Worm (Caenorhabditis elegans) whole organism, L1 larva: Measurements from ENCODE around the gene nhr-46.
A peak's percentile ranks its signal among the peaks of the same experiment; 100 is the strongest.

ENCODE experiments used
- C34B4.2 ChIP-seq: sonication (generic microtip); optimal IDR thresholded peaks from 2 replicates; lab custom pipeline; 2017; ENCODE audit warnings: mild to moderate bottlenecking, missing genetic modification characterization, missing compliant biosample characterization
- F16B12.6 ChIP-seq: fragments of 150-350 bp; optimal IDR thresholded peaks from 2 replicates; lab custom pipeline; 2014; ENCODE audit warnings: missing biosample characterization, missing genetic modification characterization
- aha-1 ChIP-seq: fragments of 150-350 bp; optimal IDR thresholded peaks from 2 replicates; lab custom pipeline; 2014; ENCODE audit warnings: missing biosample characterization, missing genetic modification characterization
- alr-1 ChIP-seq: fragments of 200-800 bp; sonication (Bioruptor generic); optimal IDR thresholded peaks from 2 replicates; lab custom pipeline; 2018; ENCODE audit warnings: borderline replicate concordance, mild to moderate bottlenecking, missing genetic modification characterization, missing compliant biosample characterization
- aly-2 ChIP-seq: fragments of 150-350 bp; optimal IDR thresholded peaks from 2 replicates; lab custom pipeline; 2014; ENCODE audit warnings: missing biosample characterization, missing genetic modification characterization
- blmp-1 ChIP-seq: fragments of 150-350 bp; optimal IDR thresholded peaks from 2 replicates; lab custom pipeline; 2014; ENCODE audit warnings: missing biosample characterization, missing genetic modification characterization
- ceh-8 ChIP-seq: fragments of 200-800 bp; sonication (Bioruptor generic); optimal IDR thresholded peaks from 2 replicates; lab custom pipeline; 2018; ENCODE audit warnings: mild to moderate bottlenecking, missing genetic modification characterization, moderate library complexity, missing compliant biosample characterization
- ceh-82 ChIP-seq, 3 experiments: fragments of 150-350 bp in 1 of 3; sonication (generic microtip) in 2 of 3; optimal IDR thresholded peaks; 2 replicates each; lab custom pipeline; 2014 to 2017; ENCODE audit warnings: missing biosample characterization in 3 of 3, missing genetic modification characterization in 3 of 3
- ceh-88 ChIP-seq: fragments of 200-800 bp; sonication (Bioruptor generic); IDR thresholded peaks from 2 replicates; pipeline ENCODE4 v1.3.6; 2022; ENCODE audit warnings: missing genetic modification characterization, missing compliant biosample characterization
- ceh-90 ChIP-seq: sonication (generic microtip); optimal IDR thresholded peaks from 2 replicates; lab custom pipeline; 2016; ENCODE audit warnings: missing genetic modification characterization, missing compliant biosample characterization
- ces-1 ChIP-seq: fragments of 150-350 bp; optimal IDR thresholded peaks from 2 replicates; lab custom pipeline; 2014; ENCODE audit warnings: missing biosample characterization, missing genetic modification reagents, missing genetic modification characterization
- dsc-1 ChIP-seq: sonication (generic microtip); optimal IDR thresholded peaks from 2 replicates; lab custom pipeline; 2016; ENCODE audit warnings: mild to moderate bottlenecking, missing genetic modification characterization, missing compliant biosample characterization
- efl-1 ChIP-seq, 4 experiments: fragments of 150-350 bp; optimal IDR thresholded peaks in 3 of 4; peaks in 1 of 4; 1 replicate in 1 of 4; 2 replicates in 3 of 4; lab custom pipeline; 2014; ENCODE audit warnings: missing biosample characterization in 2 of 4, missing genetic modification characterization in 2 of 4, missing genetic modification reagents in 2 of 4
- efl-3 ChIP-seq: fragments of 200-800 bp; sonication (Bioruptor generic); optimal IDR thresholded peaks from 2 replicates; lab custom pipeline; 2018; ENCODE audit warnings: mild to moderate bottlenecking, missing genetic modification characterization, missing compliant biosample characterization
- egl-13 ChIP-seq: sonication (generic microtip); optimal IDR thresholded peaks from 2 replicates; lab custom pipeline; 2016; ENCODE audit warnings: missing genotype, missing genetic modification reagents, missing genetic modification characterization, missing compliant biosample characterization
- egl-27 ChIP-seq, 2 experiments: fragments of 150-350 bp in 1 of 2; sonication (generic microtip); optimal IDR thresholded peaks; 3 replicates each; lab custom pipeline; 2017 to 2018; ENCODE audit warnings: missing biosample characterization in 2 of 2, missing genetic modification characterization in 2 of 2, missing genetic modification reagents in 2 of 2
- elt-2 ChIP-seq: sonication (generic microtip); optimal IDR thresholded peaks from 2 replicates; lab custom pipeline; 2016; ENCODE audit warnings: missing genetic modification characterization, mild to moderate bottlenecking, inconsistent platforms, missing compliant biosample characterization, missing genetic modification reagents
- elt-3 ChIP-seq, 6 experiments: fragments of 150-350 bp in 1 of 6; sonication (generic microtip); optimal IDR thresholded peaks; 2 replicates each; lab custom pipeline; 2017 to 2018; ENCODE audit warnings: missing biosample characterization in 6 of 6, missing genetic modification characterization in 6 of 6, inconsistent platforms in 1 of 6
- ets-5 ChIP-seq: fragments of 200-800 bp; sonication (Bioruptor generic); IDR thresholded peaks from 2 replicates; pipeline ENCODE4 v1.3.6; 2022; ENCODE audit warnings: missing genetic modification characterization, missing compliant biosample characterization
- hlh-4 ChIP-seq: sonication (generic microtip); optimal IDR thresholded peaks from 2 replicates; lab custom pipeline; 2016; ENCODE audit warnings: mild to moderate bottlenecking, missing genetic modification characterization, missing compliant biosample characterization
- irx-1 ChIP-seq: sonication (generic microtip); optimal IDR thresholded peaks from 2 replicates; lab custom pipeline; 2016; ENCODE audit warnings: missing genetic modification characterization, missing compliant biosample characterization
- isw-1 ChIP-seq: fragments of 200-800 bp; sonication (Bioruptor generic); IDR thresholded peaks from 2 replicates; pipeline ENCODE4 v1.3.6; 2022; ENCODE audit warnings: missing genetic modification characterization, missing compliant biosample characterization
- jun-1 ChIP-seq: fragments of 150-350 bp; optimal IDR thresholded peaks from 2 replicates; lab custom pipeline; 2014; ENCODE audit warnings: missing biosample characterization, missing genetic modification reagents, missing genetic modification characterization
- lin-14 ChIP-seq: fragments of 200-800 bp; sonication (Bioruptor generic); optimal IDR thresholded peaks from 2 replicates; lab custom pipeline; 2018; ENCODE audit warnings: mild to moderate bottlenecking, missing genetic modification characterization, moderate library complexity, missing compliant biosample characterization
- lin-39 ChIP-seq: fragments of 150-350 bp; optimal IDR thresholded peaks from 2 replicates; lab custom pipeline; 2014; ENCODE audit warnings: missing biosample characterization, missing genetic modification reagents, missing genetic modification characterization
- lir-3 ChIP-seq: sonication (generic microtip); optimal IDR thresholded peaks from 2 replicates; lab custom pipeline; 2016; ENCODE audit warnings: mild to moderate bottlenecking, missing genetic modification characterization, moderate library complexity, missing compliant biosample characterization; ENCODE audit not compliant: poor library complexity
- mep-1 ChIP-seq: fragments of 150-350 bp; optimal IDR thresholded peaks from 2 replicates; lab custom pipeline; 2014; ENCODE audit warnings: missing biosample characterization, missing genetic modification characterization
- nhr-11 ChIP-seq: fragments of 150-350 bp; optimal IDR thresholded peaks from 2 replicates; lab custom pipeline; 2014; ENCODE audit warnings: missing biosample characterization, missing genetic modification characterization
- nhr-12 ChIP-seq: sonication (generic microtip); optimal IDR thresholded peaks from 2 replicates; lab custom pipeline; 2017; ENCODE audit warnings: missing biosample characterization, missing genetic modification characterization
- nhr-47 ChIP-seq: sonication (generic microtip); optimal IDR thresholded peaks from 2 replicates; lab custom pipeline; 2016; ENCODE audit warnings: mild to moderate bottlenecking, missing genetic modification characterization, moderate library complexity, missing compliant biosample characterization
- nhr-76 ChIP-seq: sonication (generic microtip); optimal IDR thresholded peaks from 2 replicates; lab custom pipeline; 2017; ENCODE audit warnings: missing biosample characterization, missing genetic modification characterization
- nhr-77 ChIP-seq: fragments of 150-350 bp; optimal IDR thresholded peaks from 2 replicates; lab custom pipeline; 2014; ENCODE audit warnings: missing biosample characterization, missing genetic modification characterization
- nhr-90 ChIP-seq: sonication (generic microtip); optimal IDR thresholded peaks from 2 replicates; lab custom pipeline; 2016; ENCODE audit warnings: mild to moderate bottlenecking, missing genetic modification characterization, missing compliant biosample characterization; ENCODE audit not compliant: poor library complexity
- pag-3 ChIP-seq: sonication (generic microtip); optimal IDR thresholded peaks from 2 replicates; lab custom pipeline; 2017; ENCODE audit warnings: missing genetic modification characterization, mild to moderate bottlenecking, missing compliant biosample characterization, antibody characterized with exemption, borderline replicate concordance; ENCODE audit not compliant: insufficient read depth
- pax-3 ChIP-seq: fragments of 200-800 bp; sonication (Bioruptor generic); optimal IDR thresholded peaks from 2 replicates; lab custom pipeline; 2018; ENCODE audit warnings: mild to moderate bottlenecking, missing genetic modification characterization, moderate library complexity, missing compliant biosample characterization
- snpc-4 ChIP-seq: fragments of 150-350 bp; optimal IDR thresholded peaks from 2 replicates; lab custom pipeline; 2014; ENCODE audit warnings: missing biosample characterization, missing genetic modification characterization
- sptf-1 ChIP-seq: fragments of 150-350 bp; optimal IDR thresholded peaks from 2 replicates; lab custom pipeline; 2014; ENCODE audit warnings: missing biosample characterization, missing genetic modification characterization
- sup-37 ChIP-seq: fragments of 200-800 bp; sonication (Bioruptor generic); optimal IDR thresholded peaks from 2 replicates; lab custom pipeline; 2018; ENCODE audit warnings: mild to moderate bottlenecking, missing genetic modification characterization, missing compliant biosample characterization
- swsn-7 ChIP-seq: sonication (generic microtip); optimal IDR thresholded peaks from 2 replicates; lab custom pipeline; 2016; ENCODE audit warnings: missing genetic modification characterization, missing compliant biosample characterization
- tlp-1 ChIP-seq: fragments of 150-350 bp; optimal IDR thresholded peaks from 2 replicates; lab custom pipeline; 2014; ENCODE audit warnings: missing biosample characterization, missing genetic modification characterization
- unc-98 ChIP-seq: fragments of 200-800 bp; sonication (Bioruptor generic); IDR thresholded peaks from 2 replicates; pipeline ENCODE4 v1.3.6; 2022; ENCODE audit warnings: missing genetic modification characterization, missing compliant biosample characterization
- vab-15 ChIP-seq: sonication (generic microtip); optimal IDR thresholded peaks from 2 replicates; lab custom pipeline; 2017; ENCODE audit warnings: missing genotype, mild to moderate bottlenecking, missing genetic modification characterization, missing compliant biosample characterization
- zag-1 ChIP-seq: fragments of 150-350 bp; optimal IDR thresholded peaks from 2 replicates; lab custom pipeline; 2014; ENCODE audit warnings: missing biosample characterization, missing genetic modification characterization
- zip-4 ChIP-seq: fragments of 200-800 bp; sonication (Bioruptor generic); optimal IDR thresholded peaks from 2 replicates; lab custom pipeline; 2018; ENCODE audit warnings: mild to moderate bottlenecking, missing genetic modification characterization, moderate library complexity, missing compliant biosample characterization
- ztf-11 ChIP-seq, 2 experiments: sonication (generic microtip); optimal IDR thresholded peaks; 2 replicates each; lab custom pipeline; 2016 to 2017; ENCODE audit warnings: missing genetic modification characterization in 2 of 2, missing biosample characterization in 1 of 2, missing compliant biosample characterization in 1 of 2
- ztf-4 ChIP-seq: fragments of 150-350 bp; optimal IDR thresholded peaks from 2 replicates; lab custom pipeline; 2014; ENCODE audit warnings: missing biosample characterization, missing genetic modification characterization

The nhr-46 gene

ce11 chrIV:5744114-5744513 is 13.5 kb downstream of the nhr-46 start, which contains the start of gene C45E5.1:
C45E5.1 (plus strand) TSS chrIV:5744403.
- TF ChIP-seq elt-2 (no peak), nhr-77 (tag; lab: Kevin White, UChicago) (no peak), ceh-8 (GFP tag; lab: Kevin White, UChicago) (no peak), pag-3 (tag; lab: Kevin White, UChicago) (no peak), lin-14 (GFP tag; lab: Kevin White, UChicago) (no peak), ets-5 (GFP tag; lab: Robert Waterston, UW) (no peak), isw-1 (GFP tag; lab: Robert Waterston, UW) (no peak), efl-3 (GFP tag; lab: Kevin White, UChicago) (no peak), zag-1 (no peak), aha-1 (tag; lab: Kevin White, UChicago) (no peak), hlh-4 (tag; lab: Kevin White, UChicago) (no peak), blmp-1 (tag; lab: Kevin White, UChicago) (no peak), dsc-1 (tag; lab: Kevin White, UChicago) (no peak), nhr-76 (tag; lab: Kevin White, UChicago) (no peak), egl-13 (tag; lab: Kevin White, UChicago) (no peak), tlp-1 (no peak), alr-1 (tag; lab: Kevin White, UChicago) (no peak), C34B4.2 (tag; lab: Kevin White, UChicago) (no peak), nhr-90 (tag; lab: Kevin White, UChicago) (no peak)

- TF ChIP-seq C34B4.2 (tag; lab: Kevin White, UChicago) (no peak), swsn-7 (tag; lab: Kevin White, UChicago) (no peak)
Measured at ce11 chrIV:5741045-5741444, 16.6 kb downstream of the nhr-46 start, which contains the start of gene chil-11. chil-11 (plus strand) TSS chrIV:5741345.

ce11 chrIV:5734720-5735119 is 22.9 kb downstream of the nhr-46 start, which contains the start of gene cpg-18:
cpg-18 (plus strand) TSS chrIV:5735020.
- TF ChIP-seq dsc-1 (tag; lab: Kevin White, UChicago) (no peak), efl-1 (optimal IDR thresholded peaks at IDR 0.05; lab: Kevin White, UChicago) (no peak), efl-1 (GFP tag; optimal IDR thresholded peaks at IDR 0.05 in 1 of 2; lab: Kevin White, UChicago) (peak in 1 of 2 experiments; percentile 21)

ce11 chrIV:5731597-5731996 is 26.1 kb downstream of the nhr-46 start, which contains the start of gene H35B03.2:
H35B03.2 (minus strand) TSS chrIV:5731674.
- TF ChIP-seq F16B12.6 (tag; lab: Kevin White, UChicago) (peak; percentile 62), unc-98 (GFP tag; lab: Robert Waterston, UW) (no peak), irx-1 (tag; lab: Kevin White, UChicago) (peak; percentile 64), ceh-88 (no peak), lir-3 (peak; percentile 35), ces-1 (GFP tag; lab: Kevin White, UChicago) (no peak), ztf-4 (tag; lab: Kevin White, UChicago) (no peak), elt-2 (peak; percentile 2), sup-37 (no peak), ztf-11 (tag; optimal IDR thresholded peaks at IDR 0.05; lab: Kevin White, UChicago) (no peak), pax-3 (tag; lab: Kevin White, UChicago) (no peak), snpc-4 (peak; percentile 39), swsn-7 (tag; lab: Kevin White, UChicago) (peak; percentile 71), nhr-11 (tag; lab: Kevin White, UChicago) (peak; percentile 26), zip-4 (no peak), lin-39 (peak; percentile 72), mep-1 (tag; lab: Kevin White, UChicago) (peak; percentile 64), lin-14 (GFP tag; lab: Kevin White, UChicago) (peak; percentile 69), sptf-1 (tag; lab: Kevin White, UChicago) (no peak), aly-2 (tag; lab: Kevin White, UChicago) (peak; percentile 69), ceh-90 (tag; lab: Kevin White, UChicago) (no peak), jun-1 (tag; lab: Kevin White, UChicago) (peak; percentile 32), vab-15 (tag; lab: Kevin White, UChicago) (no peak), nhr-12 (no peak), nhr-47 (peak; percentile 83), elt-3 (tag; optimal IDR thresholded peaks at IDR 0.05; lab: Kevin White, UChicago) (peak in 2 of 6 experiments; percentile 54 to 61), egl-27 (tag; optimal IDR thresholded peaks at IDR 0.05; lab: Kevin White, UChicago) (no peak), ceh-82 (tag; optimal IDR thresholded peaks at IDR 0.05; lab: Kevin White, UChicago) (peak; percentile 26 to 86 (median 67))
